Fruit fly (Drosophila melanogaster) whole organism: ENCODE data around the gene CG7810.

Experiments
- CG8478 ChIP-seq: fragments of >200 bp; optimal IDR thresholded peaks from 2 replicates; lab custom pipeline; 2018; ENCODE audit warnings: inconsistent platforms
- Dll ChIP-seq: fragments of >200 bp; optimal IDR thresholded peaks from 2 replicates; lab custom pipeline; 2017
- EcR ChIP-seq, 2 experiments: fragments of >200 bp; optimal IDR thresholded peaks; 2 replicates each; lab custom pipeline; 2017; ENCODE audit warnings: missing biosample characterization in 2 of 2, missing genetic modification characterization in 2 of 2, missing genetic modification reagents in 2 of 2
- pan ChIP-seq: fragments of >200 bp; optimal IDR thresholded peaks from 2 replicates; lab custom pipeline; 2017
- psq ChIP-seq: fragments of >200 bp; optimal IDR thresholded peaks from 2 replicates; lab custom pipeline; 2017
- usp ChIP-seq: fragments of >200 bp; optimal IDR thresholded peaks from 2 replicates; lab custom pipeline; 2017; ENCODE audit warnings: missing biosample characterization, missing genetic modification characterization, mixed read lengths

The CG7810 gene

dm6 chr2L:8333624-8334023 lies 22.6 kb upstream of the CG7810 start:
- no peak for TF ChIP-seq pan (lab: Kevin White, UChicago)

- TF ChIP-seq EcR (GFP tag; optimal IDR thresholded peaks at IDR 0.05; lab: Kevin White, UChicago) (no peak), psq (lab: Kevin White, UChicago) (no peak), Dll (lab: Kevin White, UChicago) (no peak), usp (no peak), CG8478 (lab: Kevin White, UChicago) (no peak), pan (lab: Kevin White, UChicago) (no peak)
Observed at dm6 chr2L:8333185-8333584, 22.2 kb upstream of the CG7810 start.

- TF ChIP-seq CG8478 (lab: Kevin White, UChicago), result no peak
- no peak for TF ChIP-seq EcR (GFP tag; optimal IDR thresholded peaks at IDR 0.05; lab: Kevin White, UChicago)
- no peak for TF ChIP-seq Dll (lab: Kevin White, UChicago)
- no peak for TF ChIP-seq usp
- TF ChIP-seq psq (lab: Kevin White, UChicago), result no peak
- no peak for TF ChIP-seq pan (lab: Kevin White, UChicago)
Observed at dm6 chr2L:8328526-8329097, 17.6 kb upstream of the CG7810 start.

- TF ChIP-seq usp (no peak), psq (lab: Kevin White, UChicago) (no peak), EcR (GFP tag; optimal IDR thresholded peaks at IDR 0.05; lab: Kevin White, UChicago) (no peak), pan (lab: Kevin White, UChicago) (no peak), CG8478 (lab: Kevin White, UChicago) (no peak), Dll (lab: Kevin White, UChicago) (no peak)
Observed at dm6 chr2L:8327783-8328327, 16.9 kb upstream of the CG7810 start.

- TF ChIP-seq Dll (lab: Kevin White, UChicago) (no peak), psq (lab: Kevin White, UChicago) (no peak), EcR (GFP tag; optimal IDR thresholded peaks at IDR 0.05; lab: Kevin White, UChicago) (no peak), usp (no peak)
Observed at dm6 chr2L:8327272-8327555, 16.2 kb upstream of the CG7810 start, which contains the start of gene CG14275. TSS of gene CG14275 (plus strand) at chr2L:8327456.

- no peak for TF ChIP-seq EcR (GFP tag; optimal IDR thresholded peaks at IDR 0.05; lab: Kevin White, UChicago)
Observed at dm6 chr2L:8326414-8327271, 15.6 kb upstream of the CG7810 start.

- no peak for TF ChIP-seq Dll (lab: Kevin White, UChicago)
- TF ChIP-seq CG8478 (lab: Kevin White, UChicago), result no peak
Observed at dm6 chr2L:8325150-8325549, 14.2 kb upstream of the CG7810 start, which contains the start of gene CG7781. TSS of gene CG7781 (minus strand) at chr2L:8325409.

- TF ChIP-seq EcR (GFP tag; optimal IDR thresholded peaks at IDR 0.05; lab: Kevin White, UChicago) (no peak), Dll (lab: Kevin White, UChicago) (no peak), psq (lab: Kevin White, UChicago) (no peak)
Observed at dm6 chr2L:8319858-8320525, 9.0 kb upstream of the CG7810 start, which contains the start of the genes mtsh and strat. TSS of gene mtsh (minus strand) at chr2L:8319908. TSS of gene strat (plus strand) at chr2L:8320328.

dm6 chr2L:8311741-8312140 lies 746 bp upstream of the CG7810 start:
- TF ChIP-seq CG8478 (lab: Kevin White, UChicago), result no peak
- no peak for TF ChIP-seq usp
- no peak for TF ChIP-seq psq (lab: Kevin White, UChicago)

- no peak for TF ChIP-seq Dll (lab: Kevin White, UChicago)
- TF ChIP-seq EcR (GFP tag; optimal IDR thresholded peaks at IDR 0.05; lab: Kevin White, UChicago), result no peak
- TF ChIP-seq CG8478 (lab: Kevin White, UChicago), result no peak
- TF ChIP-seq pan (lab: Kevin White, UChicago), result no peak
- no peak for TF ChIP-seq usp
- TF ChIP-seq psq (lab: Kevin White, UChicago), result no peak
Observed at dm6 chr2L:8307817-8308551, 3.0 kb downstream of the CG7810 start, which contains the start of the genes Ostgamma and Mettl14. TSS of gene Ostgamma (minus strand) at chr2L:8308192. TSS of gene Mettl14 (plus strand) at chr2L:8308427.

- TF ChIP-seq psq (lab: Kevin White, UChicago), result no peak
- TF ChIP-seq CG8478 (lab: Kevin White, UChicago), result no peak
- no peak for TF ChIP-seq EcR (GFP tag; optimal IDR thresholded peaks at IDR 0.05; lab: Kevin White, UChicago)
- TF ChIP-seq usp, result no peak
- TF ChIP-seq pan (lab: Kevin White, UChicago), result no peak
- no peak for TF ChIP-seq Dll (lab: Kevin White, UChicago)
Observed at dm6 chr2L:8305409-8305808, 5.6 kb downstream of the CG7810 start, which contains the start of gene CG7840. TSS of gene CG7840 (plus strand) at chr2L:8305586.
